Worm (Caenorhabditis elegans) whole organism, L3 larva: ENCODE results near the gene C06G4.6.

Experiments used
- R02D3.7 ChIP-seq: fragments of 150-350 bp; optimal IDR thresholded peaks from 2 replicates; lab custom pipeline; 2014; ENCODE audit warnings: missing biosample characterization, missing genetic modification characterization
- ama-1 ChIP-seq: fragments of 150-350 bp; optimal IDR thresholded peaks from 2 replicates; lab custom pipeline; 2018
- ceh-16 ChIP-seq: sonication (generic microtip); optimal IDR thresholded peaks from 2 replicates; lab custom pipeline; 2017; ENCODE audit warnings: missing biosample characterization, missing genetic modification characterization
- ceh-82 ChIP-seq: fragments of 150-350 bp; optimal IDR thresholded peaks from 2 replicates; lab custom pipeline; 2014; ENCODE audit warnings: missing biosample characterization, missing genetic modification characterization
- ceh-9 ChIP-seq: sonication (generic microtip); optimal IDR thresholded peaks from 2 replicates; lab custom pipeline; 2018; ENCODE audit warnings: missing biosample characterization, missing genetic modification characterization
- daf-12 ChIP-seq: fragments of 150-350 bp; optimal IDR thresholded peaks from 2 replicates; lab custom pipeline; 2014; ENCODE audit warnings: missing biosample characterization, missing genetic modification reagents, missing genetic modification characterization
- egl-27 ChIP-seq: sonication (generic microtip); optimal IDR thresholded peaks from 4 replicates; lab custom pipeline; 2017; ENCODE audit warnings: missing biosample characterization, missing genetic modification reagents, missing genetic modification characterization
- elt-1 ChIP-seq: fragments of 150-350 bp; optimal IDR thresholded peaks from 2 replicates; lab custom pipeline; 2014; ENCODE audit warnings: missing biosample characterization, missing genetic modification characterization
- elt-2 ChIP-seq: sonication (generic microtip); optimal IDR thresholded peaks from 2 replicates; lab custom pipeline; 2016; ENCODE audit warnings: missing genetic modification reagents, mild to moderate bottlenecking, missing genetic modification characterization, missing compliant biosample characterization
- elt-3 ChIP-seq, 3 experiments: fragments of 150-350 bp in 1 of 3; sonication (generic microtip) in 2 of 3; optimal IDR thresholded peaks; 2 replicates in 2 of 3; 4 replicates in 1 of 3; lab custom pipeline; 2014 to 2017; ENCODE audit warnings: missing biosample characterization in 3 of 3, missing genetic modification characterization in 3 of 3
- eor-1 ChIP-seq, 2 experiments: fragments of 150-350 bp; optimal IDR thresholded peaks; 2 replicates each; lab custom pipeline; 2014 to 2018; ENCODE audit warnings: missing biosample characterization in 2 of 2, missing genetic modification characterization in 2 of 2
- fkh-10 ChIP-seq: sonication (generic microtip); optimal IDR thresholded peaks from 2 replicates; lab custom pipeline; 2017; ENCODE audit warnings: missing biosample characterization, missing genetic modification reagents, missing genetic modification characterization
- fos-1 ChIP-seq: fragments of 150-350 bp; optimal IDR thresholded peaks from 2 replicates; lab custom pipeline; 2014; ENCODE audit warnings: missing biosample characterization, missing genetic modification characterization
- hmg-11 ChIP-seq: sonication (generic microtip); optimal IDR thresholded peaks from 2 replicates; lab custom pipeline; 2016; ENCODE audit warnings: missing genetic modification characterization, missing compliant biosample characterization
- jun-1 ChIP-seq: fragments of 150-350 bp; optimal IDR thresholded peaks from 2 replicates; lab custom pipeline; 2014; ENCODE audit warnings: missing biosample characterization, missing genetic modification reagents, missing genetic modification characterization
- lin-15B ChIP-seq: fragments of 150-350 bp; optimal IDR thresholded peaks from 2 replicates; lab custom pipeline; 2014; ENCODE audit warnings: missing biosample characterization, missing genetic modification characterization
- lsy-12 ChIP-seq: sonication (generic microtip); optimal IDR thresholded peaks from 2 replicates; lab custom pipeline; 2016; ENCODE audit warnings: mild to moderate bottlenecking, missing genetic modification characterization, missing compliant biosample characterization
- mdl-1 ChIP-seq: fragments of 150-350 bp; optimal IDR thresholded peaks from 2 replicates; lab custom pipeline; 2014; ENCODE audit warnings: missing biosample characterization, missing genetic modification characterization
- mml-1 ChIP-seq: fragments of 150-350 bp; sonication (generic microtip); optimal IDR thresholded peaks from 3 replicates; lab custom pipeline; 2014; ENCODE audit warnings: missing biosample characterization, missing genetic modification characterization
- nfya-1 ChIP-seq: sonication (generic microtip); optimal IDR thresholded peaks from 2 replicates; lab custom pipeline; 2017; ENCODE audit warnings: missing genetic modification characterization, mild to moderate bottlenecking, missing compliant biosample characterization, antibody characterized with exemption, moderate library complexity; ENCODE audit not compliant: insufficient read depth
- nhr-11 ChIP-seq: fragments of 150-350 bp; optimal IDR thresholded peaks from 2 replicates; lab custom pipeline; 2014; ENCODE audit warnings: missing biosample characterization, missing genetic modification characterization
- nhr-12 ChIP-seq: fragments of 150-350 bp; optimal IDR thresholded peaks from 2 replicates; lab custom pipeline; 2014; ENCODE audit warnings: missing biosample characterization, missing genetic modification characterization
- nhr-23 ChIP-seq: fragments of 150-350 bp; optimal IDR thresholded peaks from 2 replicates; lab custom pipeline; 2014; ENCODE audit warnings: missing biosample characterization, missing genetic modification reagents, missing genetic modification characterization
- nhr-25 ChIP-seq: sonication (generic microtip); optimal IDR thresholded peaks from 2 replicates; lab custom pipeline; 2017; ENCODE audit warnings: missing biosample characterization, missing genetic modification characterization
- nhr-28 ChIP-seq: fragments of 150-350 bp; optimal IDR thresholded peaks from 2 replicates; lab custom pipeline; 2014; ENCODE audit warnings: missing biosample characterization, missing genetic modification characterization
- nhr-43 ChIP-seq: sonication (generic microtip); optimal IDR thresholded peaks from 2 replicates; lab custom pipeline; 2016; ENCODE audit warnings: mild to moderate bottlenecking, missing genetic modification characterization, missing compliant biosample characterization; ENCODE audit not compliant: poor library complexity, severe bottlenecking
- nhr-67 ChIP-seq: fragments of 150-350 bp; optimal IDR thresholded peaks from 2 replicates; lab custom pipeline; 2014; ENCODE audit warnings: missing biosample characterization, missing genetic modification characterization
- nhr-76 ChIP-seq: fragments of 150-350 bp; sonication (generic microtip); optimal IDR thresholded peaks from 5 replicates; lab custom pipeline; 2014; ENCODE audit warnings: missing biosample characterization, missing genetic modification characterization
- nhr-77 ChIP-seq: fragments of 150-350 bp; optimal IDR thresholded peaks from 2 replicates; lab custom pipeline; 2014; ENCODE audit warnings: missing biosample characterization, missing genetic modification characterization
- pha-4 ChIP-seq: fragments of 150-350 bp; optimal IDR thresholded peaks from 2 replicates; lab custom pipeline; 2014; ENCODE audit warnings: missing biosample characterization, missing genetic modification reagents, missing genetic modification characterization
- pqm-1 ChIP-seq: fragments of 150-350 bp; optimal IDR thresholded peaks from 2 replicates; lab custom pipeline; 2017; ENCODE audit warnings: missing biosample characterization, missing genetic modification characterization, inconsistent platforms
- sea-2 ChIP-seq: fragments of 150-350 bp; sonication (generic microtip); optimal IDR thresholded peaks from 4 replicates; lab custom pipeline; 2014; ENCODE audit warnings: missing biosample characterization, missing genetic modification reagents, missing genetic modification characterization
- skn-1 ChIP-seq: fragments of 150-350 bp; optimal IDR thresholded peaks from 2 replicates; lab custom pipeline; 2014; ENCODE audit warnings: missing biosample characterization, missing genetic modification characterization
- snpc-4 ChIP-seq: fragments of 150-350 bp; optimal IDR thresholded peaks from 2 replicates; lab custom pipeline; 2014; ENCODE audit warnings: missing biosample characterization, missing genetic modification characterization
- tbx-2 ChIP-seq: sonication (generic microtip); optimal IDR thresholded peaks from 2 replicates; lab custom pipeline; 2016; ENCODE audit warnings: mild to moderate bottlenecking, missing genetic modification characterization, missing compliant biosample characterization
- unc-62 ChIP-seq: fragments of 150-350 bp; sonication (generic microtip); optimal IDR thresholded peaks from 4 replicates; lab custom pipeline; 2014; ENCODE audit warnings: missing biosample characterization, missing genetic modification reagents, missing genetic modification characterization
- zag-1 ChIP-seq: fragments of 150-350 bp; optimal IDR thresholded peaks from 2 replicates; lab custom pipeline; 2014; ENCODE audit warnings: missing biosample characterization, missing genetic modification characterization
- ztf-11 ChIP-seq: fragments of 150-350 bp; optimal IDR thresholded peaks from 2 replicates; lab custom pipeline; 2014; ENCODE audit warnings: missing biosample characterization, missing genetic modification characterization
- ztf-4 ChIP-seq: fragments of 150-350 bp; optimal IDR thresholded peaks from 2 replicates; lab custom pipeline; 2014; ENCODE audit warnings: missing biosample characterization, missing genetic modification characterization

The C06G4.6 gene

ce11 chrIII:8030963-8031362, 26.8 kb downstream of the C06G4.6 start, which contains the start of gene F44B9.9:
Gene F44B9.9, minus strand, starts transcription at chrIII:8031063.
- no peak for TF ChIP-seq ceh-16
- TF ChIP-seq elt-1 = no peak
- no peak for TF ChIP-seq elt-2
- TF ChIP-seq nhr-25 (tag; lab: Kevin White, UChicago) = no peak
- TF ChIP-seq lsy-12 (tag; lab: Kevin White, UChicago) = no peak
- TF ChIP-seq sea-2 (GFP tag; lab: Kevin White, UChicago) = no peak
- TF ChIP-seq tbx-2 (tag; lab: Kevin White, UChicago) = no peak
- TF ChIP-seq R02D3.7 (tag; lab: Kevin White, UChicago) = no peak
- no peak for TF ChIP-seq pha-4 (tag; lab: Kevin White, UChicago)
- TF ChIP-seq mml-1 (tag; lab: Kevin White, UChicago) = no peak
- TF ChIP-seq nhr-11 (tag; lab: Kevin White, UChicago) = no peak
- no peak for TF ChIP-seq nfya-1
- no peak for TF ChIP-seq zag-1 (tag; lab: Kevin White, UChicago)
- TF ChIP-seq ztf-4 (tag; lab: Kevin White, UChicago) = no peak
- TF ChIP-seq nhr-76 (tag; lab: Kevin White, UChicago) = no peak
- TF ChIP-seq mdl-1 (tag; lab: Kevin White, UChicago) = no peak
- TF ChIP-seq fkh-10 (GFP tag; lab: Kevin White, UChicago) = no peak
- TF ChIP-seq ceh-9 (tag; lab: Kevin White, UChicago) = no peak

ce11 chrIII:8033534-8033933, 29.3 kb downstream of the C06G4.6 start, which contains the start of gene F44B9.10:
Gene F44B9.10, minus strand, starts transcription at chrIII:8033634.
- TF ChIP-seq ceh-9 (tag; lab: Kevin White, UChicago) = no peak
- TF ChIP-seq jun-1 (tag; lab: Kevin White, UChicago) = no peak
- no peak for TF ChIP-seq pha-4 (tag; lab: Kevin White, UChicago)
- TF ChIP-seq pqm-1 (tag; lab: Kevin White, UChicago) = no peak
- TF ChIP-seq hmg-11 = no peak
- no peak for TF ChIP-seq elt-3 (tag; optimal IDR thresholded peaks at IDR 0.05; lab: Kevin White, UChicago)
- TF ChIP-seq nhr-77 = no peak
- no peak for TF ChIP-seq sea-2 (GFP tag; lab: Kevin White, UChicago)
- TF ChIP-seq unc-62 (GFP tag; lab: Kevin White, UChicago) = no peak
- TF ChIP-seq nhr-28 (tag; lab: Kevin White, UChicago) = no peak
- TF ChIP-seq snpc-4 (tag; lab: Kevin White, UChicago) = no peak
- no peak for TF ChIP-seq nhr-43 (tag; lab: Kevin White, UChicago)
- TF ChIP-seq fkh-10 (GFP tag; lab: Kevin White, UChicago) = no peak
- no peak for TF ChIP-seq ztf-4 (tag; lab: Kevin White, UChicago)

ce11 chrIII:8036050-8036449, 31.9 kb downstream of the C06G4.6 start:
- TF ChIP-seq hmg-11 = no peak
- TF ChIP-seq pqm-1 (tag; lab: Kevin White, UChicago) = no peak
- no peak for TF ChIP-seq ama-1 (lab: Kevin White, UChicago)

ce11 chrIII:8036497-8036896, 32.3 kb downstream of the C06G4.6 start:
- TF ChIP-seq ceh-82 (tag; lab: Kevin White, UChicago) (no peak), ceh-16 (no peak), lin-15B (tag; lab: Kevin White, UChicago) (no peak), nhr-67 (tag; lab: Kevin White, UChicago) (no peak), nhr-23 (tag; lab: Kevin White, UChicago) (peak; percentile 1), skn-1 (tag; lab: Kevin White, UChicago) (no peak), unc-62 (GFP tag; lab: Kevin White, UChicago) (no peak), elt-1 (no peak), ztf-4 (tag; lab: Kevin White, UChicago) (no peak), elt-3 (tag; optimal IDR thresholded peaks at IDR 0.05; lab: Kevin White, UChicago) (peak in 1 of 3 experiments; percentile 79), fos-1 (no peak), daf-12 (tag; lab: Kevin White, UChicago) (no peak)

ce11 chrIII:8037941-8038340, 33.8 kb downstream of the C06G4.6 start, which contains the start of gene dpf-6:
Gene dpf-6, plus strand, starts transcription at chrIII:8038241.
- no peak for TF ChIP-seq nhr-25 (tag; lab: Kevin White, UChicago)
- no peak for TF ChIP-seq ztf-11
- TF ChIP-seq lin-15B (tag; lab: Kevin White, UChicago) = no peak
- no peak for TF ChIP-seq pqm-1 (tag; lab: Kevin White, UChicago)
- TF ChIP-seq nhr-28 (tag; lab: Kevin White, UChicago) = no peak
- TF ChIP-seq ceh-16 = no peak
- no peak for TF ChIP-seq lsy-12 (tag; lab: Kevin White, UChicago)
- TF ChIP-seq tbx-2 (tag; lab: Kevin White, UChicago) = no peak
- TF ChIP-seq ztf-4 (tag; lab: Kevin White, UChicago) = no peak
- no peak for TF ChIP-seq eor-1 (tag; optimal IDR thresholded peaks at IDR 0.05; lab: Kevin White, UChicago)
- no peak for TF ChIP-seq nhr-76 (tag; lab: Kevin White, UChicago)
- no peak for TF ChIP-seq daf-12 (tag; lab: Kevin White, UChicago)
- TF ChIP-seq unc-62 (GFP tag; lab: Kevin White, UChicago) = no peak
- no peak for TF ChIP-seq nhr-12 (tag; lab: Kevin White, UChicago)
- TF ChIP-seq elt-3 (tag; optimal IDR thresholded peaks at IDR 0.05; lab: Kevin White, UChicago) = no peak
- no peak for TF ChIP-seq egl-27 (tag; lab: Kevin White, UChicago)
- TF ChIP-seq jun-1 (tag; lab: Kevin White, UChicago) = no peak
- no peak for TF ChIP-seq fkh-10 (GFP tag; lab: Kevin White, UChicago)
